Worm (Caenorhabditis elegans) whole organism, young adult: Measurements from ENCODE around the gene F15B9.6.
"Not testable (repeated sequence)": the region's sequence is repeated elsewhere in the genome, so short reads cannot be mapped to it uniquely, and the experiment has no call there.

Source experiments
- K11D2.4 ChIP-seq: fragments of 200-800 bp; sonication (Bioruptor generic); IDR thresholded peaks from 2 replicates; pipeline ENCODE4 v1.3.6; 2022; ENCODE audit warnings: missing genetic modification reagents, missing genetic modification characterization, missing compliant biosample characterization
- Y53G8AR.9 ChIP-seq: fragments of 200-800 bp; sonication (Bioruptor generic); conservative IDR thresholded peaks from 2 replicates; pipeline ENCODE4 v1.3.6; 2022; ENCODE audit warnings: missing genetic modification reagents, missing genetic modification characterization, missing compliant biosample characterization
- Y56A3A.18 ChIP-seq: fragments of 200-800 bp; sonication (Bioruptor generic); IDR thresholded peaks from 2 replicates; pipeline ENCODE4 v1.3.6; 2022; ENCODE audit warnings: missing genetic modification reagents, missing genetic modification characterization, missing compliant biosample characterization
- him-1 ChIP-seq: sonication (generic microtip); optimal IDR thresholded peaks from 2 replicates; lab custom pipeline; 2016; ENCODE audit warnings: missing genotype, missing genetic modification reagents, missing genetic modification characterization, missing compliant biosample characterization
- let-607 ChIP-seq, 2 experiments: fragments of 200-800 bp in 1 of 2; sonication (Bioruptor generic) in 1 of 2; sonication (generic microtip) in 1 of 2; optimal IDR thresholded peaks; 2 replicates each; lab custom pipeline; 2016 to 2018; ENCODE audit warnings: mild to moderate bottlenecking in 2 of 2, missing compliant biosample characterization in 2 of 2, missing genetic modification characterization in 2 of 2, moderate library complexity in 2 of 2, missing genotype in 1 of 2
- lsy-27 ChIP-seq: sonication (generic microtip); optimal IDR thresholded peaks from 2 replicates; lab custom pipeline; 2017; ENCODE audit warnings: missing genetic modification characterization, mild to moderate bottlenecking, missing compliant biosample characterization, antibody characterized with exemption, missing genotype, borderline replicate concordance; ENCODE audit not compliant: insufficient read depth
- madf-8 ChIP-seq: fragments of 200-800 bp; sonication (Bioruptor generic); conservative IDR thresholded peaks from 2 replicates; pipeline ENCODE4 v1.3.6; 2022; ENCODE audit warnings: missing genetic modification reagents, missing genetic modification characterization, missing compliant biosample characterization
- nhr-179 ChIP-seq: sonication (generic microtip); optimal IDR thresholded peaks from 2 replicates; lab custom pipeline; 2016; ENCODE audit warnings: mild to moderate bottlenecking, missing genetic modification characterization, missing compliant biosample characterization
- nhr-27 ChIP-seq: fragments of 200-800 bp; sonication (Bioruptor generic); optimal IDR thresholded peaks from 2 replicates; lab custom pipeline; 2018; ENCODE audit warnings: mild to moderate bottlenecking, missing genetic modification characterization, moderate library complexity, missing compliant biosample characterization
- pha-4 ChIP-seq: fragments of 150-350 bp; sonication (generic microtip); optimal IDR thresholded peaks from 2 replicates; lab custom pipeline; 2014; ENCODE audit warnings: missing biosample characterization, missing genetic modification reagents, missing genetic modification characterization

- peak; percentile 28; the same call in 1 of the 2 replicates for TF ChIP-seq madf-8
- not testable (repeated sequence) for TF ChIP-seq him-1 (tag; lab: Kevin White, UChicago); nhr-179 (tag; lab: Kevin White, UChicago); lsy-27 (tag; lab: Kevin White, UChicago); nhr-27 (tag; lab: Kevin White, UChicago); Y56A3A.18 (GFP tag; lab: Robert Waterston, UW); pha-4
- TF ChIP-seq Y53G8AR.9 (GFP tag; lab: Robert Waterston, UW): peak; percentile 70
- TF ChIP-seq let-607 (tag; optimal IDR thresholded peaks at IDR 0.05; lab: Kevin White, UChicago): peak; percentile 91 to 94
- TF ChIP-seq K11D2.4 (GFP tag; lab: Robert Waterston, UW): peak; percentile 91
These were observed 46.0 kb upstream of the F15B9.6 start, which contains the start of gene R186.8 for ce11 chrV:12967925-12968327.
